Worm (Caenorhabditis elegans) whole organism, dauer: Measurements from ENCODE around the gene sams-4.

Source experiments
- unc-62 ChIP-seq: sonication (generic microtip); optimal IDR thresholded peaks from 2 replicates; lab custom pipeline; 2017; ENCODE audit warnings: missing biosample characterization, missing genetic modification reagents, missing genetic modification characterization

Gene sams-4

DNA sequence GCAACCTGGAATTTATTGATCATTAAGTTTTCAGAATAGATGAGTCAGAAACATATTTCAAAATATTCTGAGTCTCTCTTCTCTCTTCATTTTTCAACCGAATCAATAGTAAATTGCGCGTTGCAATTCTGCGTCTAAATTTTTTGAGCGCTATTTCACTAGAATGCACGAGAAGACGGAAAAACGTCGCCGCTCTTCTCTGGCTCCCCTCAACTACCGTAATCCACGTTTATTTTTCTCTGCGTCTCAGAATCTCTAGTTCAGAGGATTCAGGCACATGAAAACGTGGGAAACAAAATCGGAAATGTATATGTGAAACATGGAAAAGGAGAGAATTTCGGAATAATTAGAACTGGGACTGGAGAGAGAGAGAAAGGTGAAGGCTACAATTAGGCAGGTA lies 40.7 kb downstream of the sams-4 start:
- TF ChIP-seq unc-62, result no peak

- TF ChIP-seq unc-62, result no peak
These were observed 42.6 kb downstream of the sams-4 start for ce11 chrIV:5803510-5804013.

DNA sequence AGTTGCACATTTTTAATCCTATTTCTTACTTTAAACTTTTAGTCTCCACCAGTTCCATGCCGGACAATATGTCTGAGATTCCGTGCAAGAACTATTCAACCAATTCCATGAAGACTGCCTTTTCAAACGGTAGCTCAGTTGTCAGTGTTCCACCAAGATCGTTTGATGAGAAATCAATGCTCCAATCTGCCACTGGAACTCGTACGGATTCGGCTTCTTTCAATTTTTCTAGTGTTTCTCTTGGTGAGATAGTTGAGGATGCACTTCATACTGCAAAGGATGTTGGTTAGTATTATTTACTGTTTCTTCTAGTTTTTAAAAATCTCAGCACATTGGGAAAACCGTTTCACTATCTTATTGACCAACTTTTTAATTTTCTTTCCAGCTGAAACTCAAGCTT lies 46.6 kb downstream of the sams-4 start:
- TF ChIP-seq unc-62, result no peak

DNA sequence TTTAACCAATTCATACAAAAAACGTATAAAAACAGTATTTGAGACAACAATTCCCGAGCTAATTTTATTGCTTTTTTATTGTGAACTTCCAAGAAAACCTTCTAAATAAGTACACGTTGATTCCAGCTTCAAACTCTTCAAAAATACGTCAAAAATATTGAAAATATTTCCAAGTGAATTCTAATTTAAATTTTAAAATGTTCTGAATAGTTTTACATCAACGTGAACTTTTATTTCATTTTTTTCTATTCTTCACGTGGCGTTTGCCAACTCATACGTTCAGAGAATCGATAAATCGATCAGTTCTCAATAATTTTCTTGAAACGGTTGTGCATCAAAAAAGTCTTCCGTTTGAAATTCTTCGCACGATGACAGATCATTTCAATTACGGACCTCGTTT lies 49.0 kb downstream of the sams-4 start, which contains the start of gene C31H1.1:
Gene C31H1.1 (plus strand): TSS at position 301 of the 400 bp plus-strand sequence.
- TF ChIP-seq unc-62, result no peak

DNA sequence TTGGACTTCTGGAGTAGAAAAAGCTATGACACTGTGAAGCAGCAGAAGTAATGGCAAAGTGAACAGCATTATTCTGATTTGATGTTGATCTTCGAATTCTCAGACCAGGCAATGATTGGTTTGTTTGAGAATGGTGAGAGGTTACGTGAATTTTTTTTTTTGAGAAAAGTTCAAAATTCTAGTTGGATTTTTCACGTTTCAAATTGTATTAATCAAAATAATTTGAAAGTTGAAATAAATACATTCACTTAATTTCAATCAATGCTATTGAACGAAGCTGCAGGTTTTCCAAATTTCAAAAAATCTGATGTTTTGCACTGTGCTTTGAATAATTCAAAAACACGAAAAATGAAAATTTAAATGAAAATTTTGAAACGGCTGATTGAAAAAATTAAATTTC lies 49.5 kb downstream of the sams-4 start, which contains the start of gene C31H1.5:
Gene C31H1.5 (minus strand): TSS at position 101 of the 400 bp plus-strand sequence.
- no peak for TF ChIP-seq unc-62

DNA sequence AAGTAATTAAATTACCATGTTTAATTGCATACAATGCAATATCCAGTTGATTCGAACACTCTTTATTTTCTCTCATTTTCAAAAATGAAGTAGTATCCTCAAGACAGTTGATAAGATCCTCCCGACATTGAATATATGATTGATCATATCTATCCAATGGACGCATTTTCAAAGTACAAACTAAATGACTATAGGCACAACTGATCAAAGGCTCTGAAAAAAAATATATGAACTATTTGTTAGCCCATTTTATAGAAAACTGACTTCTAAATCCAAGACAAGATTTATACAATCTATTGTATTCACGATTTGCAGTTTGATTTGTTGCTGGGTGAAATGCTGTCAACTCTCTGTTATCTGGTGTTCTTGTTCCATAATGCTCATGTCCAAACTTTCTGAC lies 50.7 kb downstream of the sams-4 start:
- TF ChIP-seq unc-62, result no peak
